Fruit fly (Drosophila melanogaster) whole organism, embryonic: ENCODE measurements around the gene Gorab.

Experiments used
- Bgb ChIP-seq: fragments of 200-800 bp; sonication (Bioruptor generic); IDR thresholded peaks from 2 replicates; pipeline ENCODE4 v1.3.6; 2022; ENCODE audit warnings: missing biosample characterization, missing genetic modification characterization; ENCODE audit not compliant: partially characterized antibody
- CG10274 ChIP-seq: fragments of 200-800 bp; sonication (Bioruptor generic); optimal IDR thresholded peaks from 3 replicates; lab custom pipeline; 2017; ENCODE audit warnings: missing biosample characterization, mild to moderate bottlenecking, missing genetic modification characterization
- CG10543 ChIP-seq: fragments of 200-800 bp; sonication (Bioruptor generic); optimal IDR thresholded peaks from 3 replicates; lab custom pipeline; 2017; ENCODE audit warnings: missing biosample characterization, mild to moderate bottlenecking, missing genetic modification characterization, moderate library complexity
- CG11696 ChIP-seq: fragments of 200-800 bp; sonication (Bioruptor generic); IDR thresholded peaks from 2 replicates; pipeline ENCODE4 v1.3.6; 2022; ENCODE audit warnings: missing biosample characterization, missing genetic modification characterization
- CG12659 ChIP-seq: fragments of 200-800 bp; sonication (Bioruptor generic); optimal IDR thresholded peaks from 3 replicates; lab custom pipeline; 2017; ENCODE audit warnings: mild to moderate bottlenecking, missing biosample characterization, missing genetic modification reagents, missing genetic modification characterization
- CG18011 ChIP-seq: fragments of 200-800 bp; sonication (Bioruptor generic); optimal IDR thresholded peaks from 2 replicates; lab custom pipeline; 2017; ENCODE audit warnings: missing biosample characterization, missing genetic modification characterization, mild to moderate bottlenecking, moderate library complexity, missing genotype
- CG1832 ChIP-seq: fragments of 200-800 bp; sonication (Bioruptor generic); optimal IDR thresholded peaks from 2 replicates; lab custom pipeline; 2017; ENCODE audit warnings: missing biosample characterization, mild to moderate bottlenecking, missing genetic modification characterization, inconsistent platforms
- CG2116 ChIP-seq: fragments of 200-800 bp; sonication (Bioruptor generic); optimal IDR thresholded peaks from 3 replicates; lab custom pipeline; 2018; ENCODE audit warnings: missing biosample characterization, mild to moderate bottlenecking, missing genetic modification characterization
- CG2678 ChIP-seq: fragments of 200-800 bp; sonication (Bioruptor generic); optimal IDR thresholded peaks from 3 replicates; lab custom pipeline; 2019; ENCODE audit warnings: missing biosample characterization, mild to moderate bottlenecking, missing genetic modification characterization, moderate library complexity
- CG2875 ChIP-seq: fragments of 200-800 bp; sonication (Bioruptor generic); optimal IDR thresholded peaks from 2 replicates; lab custom pipeline; 2017; ENCODE audit warnings: missing biosample characterization, mild to moderate bottlenecking, missing genetic modification characterization, missing genetic modification reagents
- CG2889 ChIP-seq: fragments of 200-800 bp; sonication (Bioruptor generic); IDR thresholded peaks from 3 replicates; pipeline ENCODE4 v1.3.6; 2022; ENCODE audit warnings: missing biosample characterization, missing genetic modification characterization
- CG3163 ChIP-seq: fragments of 200-800 bp; sonication (Bioruptor generic); optimal IDR thresholded peaks from 3 replicates; lab custom pipeline; 2016; ENCODE audit warnings: missing biosample characterization, missing genetic modification characterization
- CG43689 ChIP-seq: fragments of 200-800 bp; sonication (Bioruptor generic); IDR thresholded peaks from 2 replicates; pipeline ENCODE4 v1.3.6; 2022; ENCODE audit warnings: missing biosample characterization, missing genetic modification characterization
- CG5245 ChIP-seq: fragments of 200-800 bp; sonication (Bioruptor generic); optimal IDR thresholded peaks from 3 replicates; lab custom pipeline; 2016; ENCODE audit warnings: missing biosample characterization, missing genetic modification characterization
- CG6272 ChIP-seq: fragments of 200-800 bp; sonication (Bioruptor generic); IDR thresholded peaks from 2 replicates; pipeline ENCODE4 v1.3.6; 2022; ENCODE audit warnings: missing biosample characterization, missing genetic modification characterization
- CG8765 ChIP-seq: fragments of 200-800 bp; sonication (Bioruptor generic); IDR thresholded peaks from 2 replicates; pipeline ENCODE4 v1.3.6; 2022; ENCODE audit warnings: missing biosample characterization, missing genetic modification characterization
- CrebB ChIP-seq: fragments of 200-800 bp; sonication (Bioruptor generic); optimal IDR thresholded peaks from 3 replicates; lab custom pipeline; 2018; ENCODE audit warnings: missing biosample characterization, mild to moderate bottlenecking, missing genetic modification characterization
- Dll ChIP-seq: fragments of 200-800 bp; sonication (Bioruptor generic); IDR thresholded peaks from 4 replicates; pipeline ENCODE4 v1.3.6; 2022; ENCODE audit warnings: missing biosample characterization, missing genetic modification characterization; ENCODE audit not compliant: partially characterized antibody
- Eip74EF ChIP-seq, 2 experiments: fragments of 200-800 bp in 1 of 2; fragments of >200 bp in 1 of 2; sonication (Bioruptor generic) in 1 of 2; optimal IDR thresholded peaks; 2 replicates each; lab custom pipeline; 2017 to 2019; ENCODE audit warnings: missing biosample characterization in 2 of 2, missing genetic modification characterization in 2 of 2, mild to moderate bottlenecking in 1 of 2, moderate library complexity in 1 of 2
- Fer1 ChIP-seq: fragments of 200-800 bp; sonication (Bioruptor generic); optimal IDR thresholded peaks from 2 replicates; lab custom pipeline; 2017; ENCODE audit warnings: missing biosample characterization, mild to moderate bottlenecking, missing genetic modification characterization
- Hr78 ChIP-seq, 2 experiments: fragments of 200-800 bp in 1 of 2; fragments of >200 bp in 1 of 2; sonication (Bioruptor generic) in 1 of 2; optimal IDR thresholded peaks; 2 replicates each; lab custom pipeline; 2017 to 2019; ENCODE audit warnings: missing biosample characterization in 2 of 2, missing genetic modification characterization in 2 of 2, mild to moderate bottlenecking in 1 of 2, moderate library complexity in 1 of 2
- Jarid2 ChIP-seq: fragments of 200-800 bp; sonication (Bioruptor generic); optimal IDR thresholded peaks from 3 replicates; lab custom pipeline; 2017; ENCODE audit warnings: mild to moderate bottlenecking, missing biosample characterization, missing genetic modification reagents, missing genetic modification characterization
- MBD-R2 ChIP-seq: fragments of 200-800 bp; sonication (Bioruptor generic); IDR thresholded peaks from 2 replicates; pipeline ENCODE4 v1.3.6; 2022; ENCODE audit warnings: missing biosample characterization, missing genetic modification characterization
- MESR4 ChIP-seq: fragments of 200-800 bp; sonication (Bioruptor generic); optimal IDR thresholded peaks from 2 replicates; lab custom pipeline; 2018; ENCODE audit warnings: missing biosample characterization, mild to moderate bottlenecking, missing genetic modification characterization, moderate library complexity
- Max ChIP-seq: fragments of 200-800 bp; sonication (Bioruptor generic); optimal IDR thresholded peaks from 2 replicates; lab custom pipeline; 2016; ENCODE audit warnings: missing biosample characterization, mild to moderate bottlenecking, missing genetic modification characterization
- Med ChIP-seq: fragments of 200-800 bp; sonication (Bioruptor generic); peaks from one replicate; lab custom pipeline; 2016; ENCODE audit warnings: missing biosample characterization, missing genetic modification characterization, mild to moderate bottlenecking, inconsistent platforms, moderate library complexity
- Optix ChIP-seq: fragments of 200-800 bp; sonication (Bioruptor generic); IDR thresholded peaks from 3 replicates; pipeline ENCODE4 v1.3.6; 2022; ENCODE audit warnings: missing biosample characterization, missing genetic modification characterization
- amos ChIP-seq: fragments of 200-800 bp; sonication (Bioruptor generic); IDR thresholded peaks from 2 replicates; pipeline ENCODE4 v1.3.6; 2022; ENCODE audit warnings: missing biosample characterization, missing genetic modification characterization; ENCODE audit not compliant: partially characterized antibody
- ara ChIP-seq: fragments of 200-800 bp; sonication (Bioruptor generic); IDR thresholded peaks from 2 replicates; pipeline ENCODE4 v1.3.6; 2022; ENCODE audit warnings: missing biosample characterization, missing genetic modification characterization
- ase ChIP-seq: fragments of 200-800 bp; sonication (Bioruptor generic); IDR thresholded peaks from 3 replicates; pipeline ENCODE4 v1.3.6; 2022; ENCODE audit warnings: missing biosample characterization, missing genetic modification characterization
- az2 ChIP-seq: fragments of 200-800 bp; sonication (Bioruptor generic); optimal IDR thresholded peaks from 3 replicates; lab custom pipeline; 2016; ENCODE audit warnings: missing biosample characterization, missing genetic modification characterization
- bsh ChIP-seq, 2 experiments: fragments of 200-800 bp; sonication (Bioruptor generic); optimal IDR thresholded peaks; 2 replicates each; lab custom pipeline; 2017 to 2018; ENCODE audit warnings: mild to moderate bottlenecking in 2 of 2, missing biosample characterization in 2 of 2, missing genetic modification characterization in 2 of 2, moderate library complexity in 1 of 2
- dati ChIP-seq: fragments of 200-800 bp; sonication (Bioruptor generic); IDR thresholded peaks from 2 replicates; pipeline ENCODE4 v1.3.6; 2022; ENCODE audit warnings: missing biosample characterization, missing genetic modification characterization
- dmrt99B ChIP-seq: fragments of 200-800 bp; sonication (Bioruptor generic); optimal IDR thresholded peaks from 2 replicates; lab custom pipeline; 2018; ENCODE audit warnings: missing biosample characterization, mild to moderate bottlenecking, missing genetic modification characterization, moderate library complexity
- fd3F ChIP-seq: fragments of 200-800 bp; sonication (Bioruptor generic); optimal IDR thresholded peaks from 2 replicates; lab custom pipeline; 2018; ENCODE audit warnings: missing biosample characterization, mild to moderate bottlenecking, missing genetic modification characterization, moderate library complexity
- fd64A ChIP-seq: fragments of 200-800 bp; sonication (Bioruptor generic); optimal IDR thresholded peaks from 3 replicates; lab custom pipeline; 2018; ENCODE audit warnings: missing biosample characterization, mild to moderate bottlenecking, missing genetic modification characterization
- gem ChIP-seq: fragments of 200-800 bp; sonication (Bioruptor generic); optimal IDR thresholded peaks from 2 replicates; lab custom pipeline; 2019; ENCODE audit warnings: missing biosample characterization, mild to moderate bottlenecking, missing genetic modification characterization, moderate library complexity
- gsb-n ChIP-seq: fragments of 200-800 bp; sonication (Bioruptor generic); optimal IDR thresholded peaks from 3 replicates; lab custom pipeline; 2018; ENCODE audit warnings: missing biosample characterization, mild to moderate bottlenecking, missing genetic modification characterization
- gt ChIP-seq: fragments of 200-800 bp; sonication (Bioruptor generic); IDR thresholded peaks from 2 replicates; pipeline ENCODE4 v1.3.6; 2022; ENCODE audit warnings: missing biosample characterization, missing genetic modification characterization
- hth ChIP-seq: fragments of >200 bp; optimal IDR thresholded peaks from 2 replicates; lab custom pipeline; 2017; ENCODE audit warnings: inconsistent platforms
- ind ChIP-seq: fragments of 200-800 bp; sonication (Bioruptor generic); optimal IDR thresholded peaks from 3 replicates; lab custom pipeline; 2016; ENCODE audit warnings: missing biosample characterization, missing genetic modification characterization
- org-1 ChIP-seq: fragments of 200-800 bp; sonication (Bioruptor generic); optimal IDR thresholded peaks from 2 replicates; lab custom pipeline; 2017; ENCODE audit warnings: missing biosample characterization, missing genetic modification characterization
- rib ChIP-seq: fragments of 200-800 bp; sonication (Bioruptor generic); IDR thresholded peaks from 2 replicates; pipeline ENCODE4 v1.3.6; 2022; ENCODE audit warnings: missing biosample characterization, missing genetic modification characterization
- run ChIP-seq: fragments of 200-800 bp; sonication (Bioruptor generic); optimal IDR thresholded peaks from 3 replicates; lab custom pipeline; 2018; ENCODE audit warnings: missing biosample characterization, mild to moderate bottlenecking, missing genetic modification characterization
- schlank ChIP-seq: fragments of 200-800 bp; sonication (Bioruptor generic); optimal IDR thresholded peaks from 2 replicates; lab custom pipeline; 2018; ENCODE audit warnings: missing biosample characterization, mild to moderate bottlenecking, missing genetic modification characterization
- sens ChIP-seq: fragments of 200-800 bp; sonication (Bioruptor generic); peaks from one replicate; lab custom pipeline; 2016; ENCODE audit warnings: missing biosample characterization, missing genetic modification characterization
- tgo ChIP-seq: fragments of 200-800 bp; sonication (Bioruptor generic); IDR thresholded peaks from 3 replicates; pipeline ENCODE4 v1.3.6; 2022; ENCODE audit warnings: missing biosample characterization, missing genetic modification characterization
- tx ChIP-seq: fragments of 200-800 bp; sonication (Bioruptor generic); optimal IDR thresholded peaks from 2 replicates; lab custom pipeline; 2016; ENCODE audit warnings: missing biosample characterization, missing genetic modification characterization
- vnd ChIP-seq: fragments of 200-800 bp; sonication (Bioruptor generic); IDR thresholded peaks from 3 replicates; pipeline ENCODE4 v1.3.6; 2022; ENCODE audit warnings: missing biosample characterization, missing genetic modification characterization; ENCODE audit not compliant: partially characterized antibody
- wor ChIP-seq: fragments of 200-800 bp; sonication (Bioruptor generic); IDR thresholded peaks from 2 replicates; pipeline ENCODE4 v1.3.6; 2022; ENCODE audit warnings: missing biosample characterization, missing genetic modification characterization
- zen2 ChIP-seq: fragments of 200-800 bp; sonication (Bioruptor generic); IDR thresholded peaks from 3 replicates; pipeline ENCODE4 v1.3.6; 2022; ENCODE audit warnings: missing biosample characterization, missing genetic modification characterization; ENCODE audit not compliant: partially characterized antibody

Gene Gorab

DNA sequence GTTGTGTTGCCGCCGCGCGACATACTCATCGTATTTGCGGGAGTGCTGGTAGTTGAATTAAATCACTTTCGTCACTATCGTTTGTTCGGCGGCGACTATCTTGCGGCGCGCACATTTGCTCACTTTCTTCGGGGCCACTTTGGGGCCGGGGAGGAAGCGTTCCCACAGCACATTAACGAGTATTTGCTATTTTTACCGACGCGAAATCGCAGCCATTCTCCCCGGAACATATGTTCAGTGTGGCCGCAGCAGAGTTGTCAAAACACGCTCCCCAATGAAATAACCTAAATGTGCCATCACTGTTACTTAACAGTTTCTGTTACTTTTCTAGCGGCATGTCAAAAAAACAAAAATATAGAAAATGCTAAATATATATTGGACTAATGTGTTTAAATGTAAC, 4.3 kb upstream of the Gorab start, which contains the start of gene frc (continued):
- TF ChIP-seq MESR4 (GFP tag; lab: Kevin White, UChicago) (peak; percentile 77), gt (no peak), zen2 (no peak), vnd (GFP tag; lab: Robert Waterston, UW) (no peak), CG2116 (GFP tag; lab: Kevin White, UChicago) (no peak), CG12659 (GFP tag; lab: Kevin White, UChicago) (no peak), CG43689 (GFP tag; lab: Robert Waterston, UW) (no peak), amos (0 out of 2 replicates have a peak, but pooled peaks have one; percentile 26), wor (GFP tag; lab: Robert Waterston, UW) (no peak), schlank (tag; lab: Kevin White, UChicago) (no peak), Bgb (GFP tag; lab: Robert Waterston, UW) (peak; percentile 40; the same call in 1 of the 2 replicates), Max (no peak), CG10543 (no peak), CG3163 (GFP tag; lab: Kevin White, UChicago) (no peak), CrebB (tag; lab: Kevin White, UChicago) (no peak), MBD-R2 (GFP tag; lab: Robert Waterston, UW) (peak; percentile 65), bsh (GFP tag; optimal IDR thresholded peaks at IDR 0.05; lab: Kevin White, UChicago) (no peak), CG2889 (GFP tag; lab: Robert Waterston, UW) (no peak), Hr78 (GFP tag; optimal IDR thresholded peaks at IDR 0.05; lab: Kevin White, UChicago) (no peak), ase (GFP tag; lab: Robert Waterston, UW) (no peak), Eip74EF (GFP tag; optimal IDR thresholded peaks at IDR 0.05; lab: Kevin White, UChicago) (no peak), CG1832 (GFP tag; lab: Kevin White, UChicago) (no peak), tx (GFP tag; lab: Kevin White, UChicago) (no peak), dmrt99B (no peak), ind (no peak), org-1 (GFP tag; lab: Kevin White, UChicago) (no peak), fd3F (GFP tag; lab: Kevin White, UChicago) (no peak), ara (GFP tag; lab: Robert Waterston, UW) (no peak), CG8765 (GFP tag; lab: Robert Waterston, UW) (no peak), sens (no peak), run (no peak), CG11696 (GFP tag; lab: Robert Waterston, UW) (no peak), rib (GFP tag; lab: Robert Waterston, UW) (no peak), Jarid2 (GFP tag; lab: Kevin White, UChicago) (peak; percentile 29), CG6272 (no peak), gem (tag; lab: Kevin White, UChicago) (no peak), Med (GFP tag; lab: Kevin White, UChicago) (peak; percentile 73), tgo (GFP tag; lab: Robert Waterston, UW) (no peak), gsb-n (tag; lab: Kevin White, UChicago) (no peak), hth (no peak), CG2875 (GFP tag; lab: Kevin White, UChicago) (no peak), CG5245 (GFP tag; lab: Kevin White, UChicago) (no peak), CG18011 (GFP tag; lab: Kevin White, UChicago) (no peak), Dll (GFP tag; lab: Robert Waterston, UW) (no peak), dati (GFP tag; lab: Robert Waterston, UW) (no peak), CG10274 (GFP tag; lab: Kevin White, UChicago) (no peak), fd64A (GFP tag; lab: Kevin White, UChicago) (no peak), CG2678 (no peak), Optix (GFP tag; lab: Robert Waterston, UW) (no peak), Fer1 (GFP tag; lab: Kevin White, UChicago) (no peak), az2 (GFP tag; lab: Kevin White, UChicago) (no peak)
